Fruit fly (Drosophila melanogaster) whole organism, embryonic: ENCODE measurements around the gene CG13894.

Experiments used
- Ada2b ChIP-seq: fragments of 200-800 bp; sonication (Bioruptor generic); IDR thresholded peaks from 2 replicates; pipeline ENCODE4 v1.3.6; 2022; ENCODE audit warnings: missing biosample characterization, missing genetic modification characterization
- Adf1 ChIP-seq: fragments of 200-800 bp; sonication (Bioruptor generic); IDR thresholded peaks from 2 replicates; pipeline ENCODE4 v1.3.6; 2022; ENCODE audit warnings: missing biosample characterization, missing genetic modification characterization
- Aef1 ChIP-seq: fragments of 200-800 bp; sonication (Bioruptor generic); IDR thresholded peaks from 3 replicates; pipeline ENCODE4 v1.3.6; 2022; ENCODE audit warnings: missing biosample characterization, missing genetic modification characterization
- CG10267 ChIP-seq: fragments of 200-800 bp; sonication (Bioruptor generic); optimal IDR thresholded peaks from 2 replicates; lab custom pipeline; 2018; ENCODE audit warnings: missing biosample characterization, mild to moderate bottlenecking, missing genetic modification characterization, moderate library complexity
- CG10366 ChIP-seq: fragments of 200-800 bp; sonication (Bioruptor generic); IDR thresholded peaks from 2 replicates; pipeline ENCODE4 v1.3.6; 2022; ENCODE audit warnings: missing biosample characterization, missing genetic modification characterization
- CG10654 ChIP-seq: fragments of 200-800 bp; sonication (Bioruptor generic); optimal IDR thresholded peaks from 2 replicates; lab custom pipeline; 2016; ENCODE audit warnings: missing biosample characterization, missing genetic modification characterization
- CG13296 ChIP-seq: fragments of 200-800 bp; sonication (Bioruptor generic); optimal IDR thresholded peaks from 3 replicates; lab custom pipeline; 2018; ENCODE audit warnings: missing biosample characterization, mild to moderate bottlenecking, missing genetic modification characterization
- CG1602 ChIP-seq: fragments of 200-800 bp; sonication (Bioruptor generic); optimal IDR thresholded peaks from 3 replicates; lab custom pipeline; 2016; ENCODE audit warnings: missing biosample characterization, missing genetic modification characterization
- CG17361 ChIP-seq: fragments of 200-800 bp; sonication (Bioruptor generic); IDR thresholded peaks from 3 replicates; pipeline ENCODE4 v1.3.6; 2022; ENCODE audit warnings: missing biosample characterization, missing genetic modification characterization
- CG17802 ChIP-seq: fragments of 200-800 bp; sonication (Bioruptor generic); optimal IDR thresholded peaks from 2 replicates; lab custom pipeline; 2018; ENCODE audit warnings: missing biosample characterization, mild to moderate bottlenecking, missing genetic modification characterization, moderate library complexity
- CG30403 ChIP-seq: fragments of 200-800 bp; sonication (Bioruptor generic); optimal IDR thresholded peaks from 3 replicates; lab custom pipeline; 2016; ENCODE audit warnings: missing biosample characterization, missing genetic modification characterization
- CG31224 ChIP-seq: fragments of 200-800 bp; sonication (Bioruptor generic); IDR thresholded peaks from 2 replicates; pipeline ENCODE4 v1.3.6; 2022; ENCODE audit warnings: missing biosample characterization, missing genetic modification characterization
- CG31388 ChIP-seq: fragments of 200-800 bp; sonication (Bioruptor generic); optimal IDR thresholded peaks from 2 replicates; lab custom pipeline; 2016; ENCODE audit warnings: missing biosample characterization, missing genetic modification characterization
- CG31441 ChIP-seq: fragments of 200-800 bp; sonication (Bioruptor generic); IDR thresholded peaks from 2 replicates; pipeline ENCODE4 v1.3.6; 2022; ENCODE audit warnings: missing biosample characterization, missing genetic modification characterization
- CG34376 ChIP-seq: fragments of 200-800 bp; sonication (Bioruptor generic); optimal IDR thresholded peaks from 2 replicates; lab custom pipeline; 2018; ENCODE audit warnings: missing biosample characterization, mild to moderate bottlenecking, missing genetic modification characterization
- CG3847 ChIP-seq: fragments of 200-800 bp; sonication (Bioruptor generic); IDR thresholded peaks from 2 replicates; pipeline ENCODE4 v1.3.6; 2022; ENCODE audit warnings: missing biosample characterization, missing genetic modification characterization
- CG4820 ChIP-seq: fragments of 200-800 bp; sonication (Bioruptor generic); optimal IDR thresholded peaks from 3 replicates; lab custom pipeline; 2016; ENCODE audit warnings: missing biosample characterization, missing genetic modification characterization
- CG5953 ChIP-seq: fragments of 200-800 bp; sonication (Bioruptor generic); IDR thresholded peaks from 2 replicates; pipeline ENCODE4 v1.3.6; 2022; ENCODE audit warnings: missing biosample characterization, missing genetic modification characterization
- CG6791 ChIP-seq: fragments of 200-800 bp; sonication (Bioruptor generic); IDR thresholded peaks from 3 replicates; pipeline ENCODE4 v1.3.6; 2022; ENCODE audit warnings: missing biosample characterization, missing genetic modification characterization; ENCODE audit not compliant: partially characterized antibody
- CG6813 ChIP-seq: fragments of 200-800 bp; sonication (Bioruptor generic); optimal IDR thresholded peaks from 2 replicates; lab custom pipeline; 2017; ENCODE audit warnings: missing biosample characterization, missing genetic modification characterization, mild to moderate bottlenecking, moderate library complexity, missing genetic modification reagents
- CG9932 ChIP-seq: fragments of 200-800 bp; sonication (Bioruptor generic); IDR thresholded peaks from 2 replicates; pipeline ENCODE4 v1.3.6; 2022; ENCODE audit warnings: missing biosample characterization, missing genetic modification characterization
- CoRest ChIP-seq: fragments of 200-800 bp; sonication (Bioruptor generic); optimal IDR thresholded peaks from 3 replicates; lab custom pipeline; 2018; ENCODE audit warnings: missing biosample characterization, mild to moderate bottlenecking, missing genetic modification characterization, moderate library complexity
- D19A ChIP-seq: fragments of 200-800 bp; optimal IDR thresholded peaks from 3 replicates; lab custom pipeline; 2019; ENCODE audit warnings: missing biosample characterization, mild to moderate bottlenecking, missing genetic modification characterization, moderate library complexity
- Dad ChIP-seq: fragments of 200-800 bp; sonication (Bioruptor generic); optimal IDR thresholded peaks from 3 replicates; lab custom pipeline; 2016; ENCODE audit warnings: missing biosample characterization, missing genetic modification characterization
- Dek ChIP-seq: fragments of 200-800 bp; sonication (Bioruptor generic); optimal IDR thresholded peaks from 3 replicates; lab custom pipeline; 2019; ENCODE audit warnings: missing biosample characterization, mild to moderate bottlenecking, missing genetic modification characterization, moderate library complexity
- Doc3 ChIP-seq: fragments of 200-800 bp; sonication (Bioruptor generic); IDR thresholded peaks from 3 replicates; pipeline ENCODE4 v1.3.6; 2022; ENCODE audit warnings: missing biosample characterization, missing genetic modification characterization; ENCODE audit not compliant: partially characterized antibody
- GATAe ChIP-seq: fragments of 200-800 bp; sonication (Bioruptor generic); conservative IDR thresholded peaks from 2 replicates; pipeline ENCODE4 v1.3.6; 2022; ENCODE audit warnings: missing biosample characterization, missing genetic modification characterization
- Gug ChIP-seq: fragments of 200-800 bp; sonication (Bioruptor generic); IDR thresholded peaks from 4 replicates; pipeline ENCODE4 v1.3.6; 2022; ENCODE audit warnings: missing biosample characterization, missing genetic modification characterization
- HmgZ ChIP-seq: fragments of 200-800 bp; sonication (Bioruptor generic); optimal IDR thresholded peaks from 2 replicates; lab custom pipeline; 2018; ENCODE audit warnings: missing biosample characterization, mild to moderate bottlenecking, missing genetic modification characterization
- Hmr ChIP-seq: fragments of 200-800 bp; sonication (Bioruptor generic); optimal IDR thresholded peaks from 3 replicates; lab custom pipeline; 2017; ENCODE audit warnings: mild to moderate bottlenecking, missing biosample characterization, missing genetic modification reagents, missing genetic modification characterization
- Hr39 ChIP-seq: fragments of >200 bp; optimal IDR thresholded peaks from 2 replicates; lab custom pipeline; 2017
- MESR4 ChIP-seq: fragments of 200-800 bp; sonication (Bioruptor generic); optimal IDR thresholded peaks from 2 replicates; lab custom pipeline; 2018; ENCODE audit warnings: missing biosample characterization, mild to moderate bottlenecking, missing genetic modification characterization, moderate library complexity
- Nf-YC ChIP-seq: fragments of 200-800 bp; optimal IDR thresholded peaks from 3 replicates; lab custom pipeline; 2019; ENCODE audit warnings: missing biosample characterization, mild to moderate bottlenecking, missing genetic modification characterization, moderate library complexity
- Sry-β ChIP-seq: fragments of 200-800 bp; sonication (Bioruptor generic); optimal IDR thresholded peaks from 2 replicates; lab custom pipeline; 2018; ENCODE audit warnings: missing biosample characterization, mild to moderate bottlenecking, missing genetic modification characterization, moderate library complexity
- bbx ChIP-seq: fragments of 200-800 bp; sonication (Bioruptor generic); IDR thresholded peaks from 2 replicates; pipeline ENCODE4 v1.3.6; 2022; ENCODE audit warnings: missing biosample characterization, missing genetic modification characterization; ENCODE audit not compliant: partially characterized antibody
- bcd ChIP-seq: fragments of 200-800 bp; sonication (Bioruptor generic); optimal IDR thresholded peaks from 2 replicates; lab custom pipeline; 2017; ENCODE audit warnings: missing biosample characterization, mild to moderate bottlenecking, missing genetic modification characterization
- chm ChIP-seq: fragments of 200-800 bp; sonication (Bioruptor generic); IDR thresholded peaks from 2 replicates; pipeline ENCODE4 v1.3.6; 2022; ENCODE audit warnings: missing biosample characterization, missing genetic modification characterization
- dmrt99B ChIP-seq: fragments of 200-800 bp; sonication (Bioruptor generic); optimal IDR thresholded peaks from 2 replicates; lab custom pipeline; 2018; ENCODE audit warnings: missing biosample characterization, mild to moderate bottlenecking, missing genetic modification characterization, moderate library complexity
- gce ChIP-seq: fragments of 200-800 bp; sonication (Bioruptor generic); IDR thresholded peaks from 3 replicates; pipeline ENCODE4 v1.3.6; 2022; ENCODE audit warnings: missing biosample characterization, missing genetic modification characterization
- gsb-n ChIP-seq: fragments of 200-800 bp; sonication (Bioruptor generic); optimal IDR thresholded peaks from 3 replicates; lab custom pipeline; 2018; ENCODE audit warnings: missing biosample characterization, mild to moderate bottlenecking, missing genetic modification characterization
- gt ChIP-seq: fragments of 200-800 bp; sonication (Bioruptor generic); IDR thresholded peaks from 2 replicates; pipeline ENCODE4 v1.3.6; 2022; ENCODE audit warnings: missing biosample characterization, missing genetic modification characterization
- inv ChIP-seq: fragments of 200-800 bp; sonication (Bioruptor generic); IDR thresholded peaks from 2 replicates; pipeline ENCODE4 v1.3.6; 2022; ENCODE audit warnings: missing biosample characterization, missing genetic modification characterization; ENCODE audit not compliant: partially characterized antibody
- klu ChIP-seq: fragments of 200-800 bp; sonication (Bioruptor generic); IDR thresholded peaks from 2 replicates; pipeline ENCODE4 v1.3.6; 2022; ENCODE audit warnings: missing biosample characterization, missing genetic modification characterization
- maf-S ChIP-seq: fragments of 200-800 bp; sonication (Bioruptor generic); optimal IDR thresholded peaks from 2 replicates; lab custom pipeline; 2016; ENCODE audit warnings: missing biosample characterization, missing genetic modification characterization
- pita ChIP-seq: fragments of 200-800 bp; sonication (Bioruptor generic); optimal IDR thresholded peaks from 2 replicates; lab custom pipeline; 2017; ENCODE audit warnings: missing biosample characterization, mild to moderate bottlenecking, missing genetic modification characterization
- run ChIP-seq: fragments of 200-800 bp; sonication (Bioruptor generic); optimal IDR thresholded peaks from 3 replicates; lab custom pipeline; 2018; ENCODE audit warnings: missing biosample characterization, mild to moderate bottlenecking, missing genetic modification characterization
- sim ChIP-seq: fragments of 200-800 bp; sonication (Bioruptor generic); IDR thresholded peaks from 2 replicates; pipeline ENCODE4 v1.3.6; 2022; ENCODE audit warnings: missing biosample characterization, missing genetic modification characterization
- sob ChIP-seq: fragments of 200-800 bp; sonication (Bioruptor generic); IDR thresholded peaks from 2 replicates; pipeline ENCODE4 v1.3.6; 2022; ENCODE audit warnings: missing biosample characterization, missing genetic modification characterization
- trh ChIP-seq: fragments of 200-800 bp; sonication (Bioruptor generic); optimal IDR thresholded peaks from 2 replicates; lab custom pipeline; 2016; ENCODE audit warnings: missing biosample characterization, missing genetic modification characterization
- ttk ChIP-seq: fragments of 200-800 bp; sonication (Bioruptor generic); IDR thresholded peaks from 2 replicates; pipeline ENCODE4 v2.1.2; 2022; ENCODE audit warnings: missing biosample characterization, missing genetic modification characterization
- unc-4 ChIP-seq: fragments of 200-800 bp; sonication (Bioruptor generic); IDR thresholded peaks from 2 replicates; pipeline ENCODE4 v1.3.6; 2022; ENCODE audit warnings: missing biosample characterization, missing genetic modification characterization; ENCODE audit not compliant: partially characterized antibody

The CG13894 gene

DNA sequence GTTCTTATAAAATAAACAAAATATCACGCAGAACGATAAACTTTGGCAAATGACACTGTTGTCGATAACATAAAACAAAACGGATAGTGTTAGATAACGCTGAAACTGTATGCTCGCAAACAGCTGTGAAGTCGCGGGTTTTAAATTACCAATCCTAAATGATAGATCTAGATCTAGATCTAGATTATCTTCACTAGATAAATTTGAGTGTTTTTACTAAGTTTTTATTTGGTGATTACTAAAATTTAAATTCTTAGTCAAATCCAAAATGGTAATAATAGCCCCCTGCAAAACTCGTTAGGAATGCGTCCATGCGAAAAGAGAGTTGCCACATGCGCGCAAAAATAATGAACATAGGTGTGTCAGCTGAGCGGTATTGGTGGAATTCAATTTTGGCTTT lies 44.9 kb downstream of the CG13894 start, which contains the start of the genes MED30 and Rev1 (continued):
- TF ChIP-seq ttk (GFP tag; lab: Robert Waterston, UW): peak; percentile 86
- peak; percentile 86 for TF ChIP-seq Nf-YC (tag; lab: Kevin White, UChicago)
- peak; percentile 74 for TF ChIP-seq run (tag; lab: Kevin White, UChicago)
- no peak for TF ChIP-seq Doc3 (GFP tag; lab: Robert Waterston, UW)
- peak; percentile 85 for TF ChIP-seq CG31388 (GFP tag; lab: Kevin White, UChicago)
- peak; percentile 84 for TF ChIP-seq CG6813 (GFP tag; lab: Kevin White, UChicago)
- TF ChIP-seq CG10267 (tag; lab: Kevin White, UChicago): peak; percentile 99
- peak; percentile 87 for TF ChIP-seq CG31224
- peak; percentile 73 for TF ChIP-seq CG17802 (tag; lab: Kevin White, UChicago)
- peak; percentile 31 for TF ChIP-seq Sry-β (GFP tag; lab: Kevin White, UChicago)
- TF ChIP-seq CG17361 (GFP tag; lab: Robert Waterston, UW): peak; percentile 93
- peak; percentile 73 for TF ChIP-seq Adf1 (GFP tag; lab: Robert Waterston, UW)
- peak; percentile 85 for TF ChIP-seq chm
- peak; percentile 91 for TF ChIP-seq Ada2b (GFP tag; lab: Robert Waterston, UW)
- TF ChIP-seq Dek: peak; percentile 93
- peak; percentile 89 for TF ChIP-seq CG10366
- TF ChIP-seq D19A (tag; lab: Kevin White, UChicago): peak; percentile 79
- peak; percentile 95 for TF ChIP-seq Dad (GFP tag; lab: Kevin White, UChicago)
- peak; percentile 92 for TF ChIP-seq CoRest (tag; lab: Kevin White, UChicago)
- TF ChIP-seq gsb-n (tag; lab: Kevin White, UChicago): peak; percentile 84
- TF ChIP-seq CG31441: peak; percentile 93
- TF ChIP-seq CG30403 (GFP tag; lab: Kevin White, UChicago): peak; percentile 97
- peak; percentile 92 for TF ChIP-seq bcd
- peak; percentile 91 for TF ChIP-seq CG34376
- TF ChIP-seq klu (GFP tag; lab: Robert Waterston, UW): peak; percentile 79
- peak; percentile 60 for TF ChIP-seq unc-4 (GFP tag; lab: Robert Waterston, UW)
- peak; percentile 96 for TF ChIP-seq HmgZ (tag; lab: Kevin White, UChicago)
- TF ChIP-seq CG3847 (GFP tag; lab: Robert Waterston, UW): peak; percentile 94
- peak; percentile 96 for TF ChIP-seq Hmr
- peak; percentile 97 for TF ChIP-seq CG9932
- TF ChIP-seq pita (GFP tag; lab: Kevin White, UChicago): no peak
- TF ChIP-seq sob: peak; percentile 72
- TF ChIP-seq Hr39: no peak
- TF ChIP-seq maf-S (GFP tag; lab: Kevin White, UChicago): peak; percentile 96
- peak; percentile 95 for TF ChIP-seq CG10654 (GFP tag; lab: Kevin White, UChicago)
- TF ChIP-seq CG6791: no peak
- peak; percentile 29; the same call in 1 of the 2 replicates for TF ChIP-seq bbx (GFP tag; lab: Robert Waterston, UW)
- TF ChIP-seq MESR4 (GFP tag; lab: Kevin White, UChicago): peak; percentile 73
- peak; percentile 95 for TF ChIP-seq Gug (GFP tag; lab: Robert Waterston, UW)
- TF ChIP-seq Aef1 (GFP tag; lab: Robert Waterston, UW): peak; percentile 87
- peak; percentile 79 for TF ChIP-seq CG5953 (GFP tag; lab: Robert Waterston, UW)
- peak; percentile 82 for TF ChIP-seq trh (GFP tag; lab: Kevin White, UChicago)
- TF ChIP-seq CG4820 (GFP tag; lab: Kevin White, UChicago): peak; percentile 80
- peak; percentile 67 for TF ChIP-seq GATAe (GFP tag; lab: Robert Waterston, UW)
- peak; percentile 90 for TF ChIP-seq dmrt99B (tag; lab: Kevin White, UChicago)
- TF ChIP-seq gce (GFP tag; lab: Robert Waterston, UW): peak; percentile 80
- no peak; the same call in 1 of the 2 replicates for TF ChIP-seq gt
- TF ChIP-seq CG13296 (GFP tag; lab: Kevin White, UChicago): peak; percentile 93
- TF ChIP-seq CG1602 (GFP tag; lab: Kevin White, UChicago): peak; percentile 93
- 0 out of 2 replicates have a peak, but pooled peaks have one; percentile 15 for TF ChIP-seq inv
- peak; percentile 72 for TF ChIP-seq sim
